Fruit fly (Drosophila melanogaster): ENCODE results near the gene spn-A.
A peak's percentile ranks its signal among the peaks of the same experiment; 100 is the strongest.

Gene spn-A

dm6 chr3R:30061154-30061482 lies 5.3 kb upstream of the spn-A start (continued):
- TF ChIP-seq CG14965 (GFP tag; optimal IDR thresholded peaks at IDR 0.05; ENCODE audit: borderline replicate concordance) = peak; percentile 49
- peak; percentile 94 for TF ChIP-seq fd96Cb (tag; optimal IDR thresholded peaks at IDR 0.05)
- TF ChIP-seq CG13287 (GFP tag; IDR thresholded peaks at IDR 0.05; ENCODE audit: partially characterized antibody) = no peak
- peak; percentile 94 for TF ChIP-seq Xrp1 (GFP tag; IDR thresholded peaks at IDR 0.05)
- peak; percentile 87 for TF ChIP-seq lbe (GFP tag; optimal IDR thresholded peaks at IDR 0.05)
- no peak for TF ChIP-seq hb (GFP tag; IDR thresholded peaks at IDR 0.05; ENCODE audit: partially characterized antibody)
- TF ChIP-seq CG11696 (GFP tag; IDR thresholded peaks at IDR 0.05) = peak; percentile 85
- peak; percentile 88 for TF ChIP-seq run (tag; optimal IDR thresholded peaks at IDR 0.05)
- peak; percentile 82 for TF ChIP-seq repo (GFP tag; optimal IDR thresholded peaks at IDR 0.05)
- peak; percentile 74 for TF ChIP-seq MBD-R2 (GFP tag; IDR thresholded peaks at IDR 0.05)
- no peak for TF ChIP-seq HLHmδ (GFP tag; optimal IDR thresholded peaks at IDR 0.05)
- TF ChIP-seq CG17385 (GFP tag; optimal IDR thresholded peaks at IDR 0.05) = peak; percentile 70
- peak; percentile 92 for TF ChIP-seq E2f1 (GFP tag; IDR thresholded peaks at IDR 0.05)
- TF ChIP-seq CG1602 (GFP tag; optimal IDR thresholded peaks at IDR 0.05) = peak; percentile 68
- peak; percentile 91 for TF ChIP-seq nau (GFP tag; optimal IDR thresholded peaks at IDR 0.05)
- peak; percentile 83 for TF ChIP-seq CG4730 (GFP tag; IDR thresholded peaks at IDR 0.05)
- TF ChIP-seq Lpt (GFP tag; optimal IDR thresholded peaks at IDR 0.05) = no peak
- TF ChIP-seq CG17802 (tag; optimal IDR thresholded peaks at IDR 0.05) = peak; percentile 82
- TF ChIP-seq CG17186 (GFP tag; optimal IDR thresholded peaks at IDR 0.05) = peak; percentile 48
- peak; percentile 42 for TF ChIP-seq NC2α (GFP tag; optimal IDR thresholded peaks at IDR 0.05)
- peak; percentile 79 for TF ChIP-seq CG13424 (tag; optimal IDR thresholded peaks at IDR 0.05)
- TF ChIP-seq CG8388 (GFP tag; optimal IDR thresholded peaks at IDR 0.05) = peak; percentile 91
- TF ChIP-seq H2.0 (GFP tag; IDR thresholded peaks at IDR 0.05) = peak; percentile 91
- peak; percentile 57 for TF ChIP-seq CG4404 (GFP tag; IDR thresholded peaks at IDR 0.05)
- TF ChIP-seq CG10209 (GFP tag; optimal IDR thresholded peaks at IDR 0.05) = peak; percentile 67
- no peak for TF ChIP-seq fu2 (GFP tag; optimal IDR thresholded peaks at IDR 0.05)
- TF ChIP-seq dm (GFP tag; optimal IDR thresholded peaks at IDR 0.05) = peak; percentile 42
- TF ChIP-seq C15 (GFP tag; IDR thresholded peaks at IDR 0.05) = peak; percentile 60; the same call in 2 of the 3 replicates
- peak; percentile 83 for TF ChIP-seq oc (tag; optimal IDR thresholded peaks at IDR 0.05)
- TF ChIP-seq CG7556 (GFP tag; optimal IDR thresholded peaks at IDR 0.05) = peak; percentile 81
- peak; percentile 93 for TF ChIP-seq Ada2b (GFP tag; IDR thresholded peaks at IDR 0.05)
- peak; percentile 92 for TF ChIP-seq CG14014 (GFP tag; IDR thresholded peaks at IDR 0.05)
- TF ChIP-seq CG7357 (GFP tag; IDR thresholded peaks at IDR 0.05) = peak; percentile 78
- peak; percentile 6; the same call in 1 of the 2 replicates for TF ChIP-seq CG4360 (GFP tag; IDR thresholded peaks at IDR 0.05)
- peak; percentile 89 for TF ChIP-seq pnt (GFP tag; optimal IDR thresholded peaks at IDR 0.05)
- TF ChIP-seq CG32767 (GFP tag; IDR thresholded peaks at IDR 0.05) = peak; percentile 72
- TF ChIP-seq CG33213 (GFP tag; optimal IDR thresholded peaks at IDR 0.05) = peak; percentile 82
- no peak for TF ChIP-seq pzg (GFP tag; optimal IDR thresholded peaks at IDR 0.05)
- peak; percentile 82 for TF ChIP-seq CG11093 (GFP tag; IDR thresholded peaks at IDR 0.05)
- TF ChIP-seq CG1529 (GFP tag; optimal IDR thresholded peaks at IDR 0.05) = peak; percentile 63
- peak; percentile 84 for TF ChIP-seq Oaz (GFP tag; IDR thresholded peaks at IDR 0.05)
- TF ChIP-seq Fer3 (tag; optimal IDR thresholded peaks at IDR 0.05) = peak; percentile 87
- TF ChIP-seq esg (GFP tag; conservative IDR thresholded peaks at IDR 0.05) = peak; percentile 92
- peak; percentile 91 for TF ChIP-seq row (GFP tag; IDR thresholded peaks at IDR 0.05)
- TF ChIP-seq CG15011 (GFP tag; optimal IDR thresholded peaks at IDR 0.05) = peak; percentile 68
- peak; percentile 52; the same call in 1 of the 2 replicates for TF ChIP-seq cas (GFP tag; IDR thresholded peaks at IDR 0.05)
- peak; percentile 72; the same call in 1 of the 2 replicates for TF ChIP-seq sim (GFP tag; IDR thresholded peaks at IDR 0.05)
- peak; percentile 90 for TF ChIP-seq CG4820 (GFP tag; optimal IDR thresholded peaks at IDR 0.05)
- TF ChIP-seq amos (GFP tag; IDR thresholded peaks at IDR 0.05; ENCODE audit: partially characterized antibody) = no peak
- TF ChIP-seq Camta (GFP tag; optimal IDR thresholded peaks at IDR 0.05) = peak; percentile 90
- TF ChIP-seq CG8765 (GFP tag; IDR thresholded peaks at IDR 0.05) = no peak; the same call in 1 of the 2 replicates
- TF ChIP-seq Sox100B (GFP tag; optimal IDR thresholded peaks at IDR 0.05) = peak; percentile 91
